Worm (Caenorhabditis elegans): ENCODE results near the gene mob-2.

mob-2 gene

DNA sequence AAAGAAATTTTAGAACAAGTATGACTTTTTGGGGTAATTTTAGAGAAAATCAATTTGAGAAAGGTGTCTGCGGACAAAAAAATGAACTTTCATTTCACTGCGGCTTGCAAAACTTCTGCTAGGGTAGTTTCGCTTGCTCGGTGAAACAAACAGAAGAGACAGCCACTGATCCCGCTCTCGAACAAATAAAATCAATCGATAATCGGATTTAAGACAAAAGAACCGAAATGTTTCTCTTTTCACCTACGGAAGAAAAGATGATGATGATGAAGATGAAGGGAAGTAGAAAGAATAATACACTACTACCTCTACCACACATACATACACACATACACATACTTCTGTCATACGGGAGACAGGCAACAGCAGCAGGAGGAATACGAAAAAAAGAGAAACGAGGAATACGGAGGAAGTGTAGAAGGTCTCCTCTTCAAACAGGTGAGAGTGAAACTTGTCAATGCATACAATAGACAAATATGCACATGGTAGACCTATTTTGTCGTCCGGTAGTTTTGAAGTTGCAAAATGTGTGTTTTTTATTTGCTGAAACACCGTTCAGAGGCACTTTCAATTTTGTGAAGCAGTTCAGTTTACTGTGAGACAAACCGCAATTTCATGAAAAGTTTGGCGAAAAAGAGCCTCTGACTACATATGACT lies 12.6 kb downstream of the mob-2 start:
- TF ChIP-seq nhr-12 (tag; optimal IDR thresholded peaks at IDR 0.05) (no peak), mep-1 (tag; optimal IDR thresholded peaks at IDR 0.05) (no peak), ceh-43 (GFP tag; optimal IDR thresholded peaks at IDR 0.05) (no peak), lsy-2 (tag; optimal IDR thresholded peaks at IDR 0.05) (no peak), zip-8 (tag; optimal IDR thresholded peaks at IDR 0.05) (no peak), ceh-39 (tag; optimal IDR thresholded peaks at IDR 0.05) (no peak), tbx-8 (GFP tag; optimal IDR thresholded peaks at IDR 0.05) (no peak), ham-2 (GFP tag; optimal IDR thresholded peaks at IDR 0.05) (no peak), unc-62 (GFP tag; optimal IDR thresholded peaks at IDR 0.05) (no peak), blmp-1 (tag; optimal IDR thresholded peaks at IDR 0.05) (no peak), ces-1 (GFP tag; optimal IDR thresholded peaks at IDR 0.05) (no peak), M03D4.4 (tag; optimal IDR thresholded peaks at IDR 0.05) (no peak), lin-32 (GFP tag; optimal IDR thresholded peaks at IDR 0.05) (no peak), mab-5 (tag; optimal IDR thresholded peaks at IDR 0.05) (no peak), lin-13 (tag; optimal IDR thresholded peaks at IDR 0.05) (no peak), nhr-28 (tag; optimal IDR thresholded peaks at IDR 0.05) (no peak), pha-4 (tag; optimal IDR thresholded peaks at IDR 0.05) (no peak)

DNA sequence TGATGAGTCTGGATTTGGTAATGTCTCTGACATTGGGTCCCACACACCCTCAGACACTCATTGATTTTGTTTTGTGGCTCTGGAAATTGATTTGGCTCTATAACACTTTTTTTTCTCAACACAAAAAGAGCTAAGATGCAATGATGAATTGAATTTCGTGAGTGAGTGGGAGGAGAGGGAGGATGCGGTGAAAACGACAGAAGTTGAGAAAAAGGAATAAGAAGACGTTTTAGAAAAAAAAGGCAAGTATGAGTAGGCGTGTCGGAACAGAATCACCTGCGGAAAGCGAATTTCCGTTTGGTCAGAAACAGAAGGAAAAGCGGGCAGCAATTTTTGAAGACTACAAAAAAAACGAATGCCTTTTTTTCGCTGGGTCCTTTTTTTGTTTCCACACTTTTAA lies 14.1 kb downstream of the mob-2 start:
- TF ChIP-seq cnd-1 (tag; optimal IDR thresholded peaks at IDR 0.05) (no peak), flh-1 (GFP tag; optimal IDR thresholded peaks at IDR 0.05) (no peak), zip-8 (tag; optimal IDR thresholded peaks at IDR 0.05) (no peak), ceh-39 (tag; optimal IDR thresholded peaks at IDR 0.05) (no peak), elt-3 (tag; optimal IDR thresholded peaks at IDR 0.05) (no peak), pha-4 (tag; optimal IDR thresholded peaks at IDR 0.05) (no peak), tbx-8 (GFP tag; optimal IDR thresholded peaks at IDR 0.05) (no peak), ces-1 (GFP tag; optimal IDR thresholded peaks at IDR 0.05) (peak; percentile 11), mep-1 (tag; optimal IDR thresholded peaks at IDR 0.05) (no peak)

DNA sequence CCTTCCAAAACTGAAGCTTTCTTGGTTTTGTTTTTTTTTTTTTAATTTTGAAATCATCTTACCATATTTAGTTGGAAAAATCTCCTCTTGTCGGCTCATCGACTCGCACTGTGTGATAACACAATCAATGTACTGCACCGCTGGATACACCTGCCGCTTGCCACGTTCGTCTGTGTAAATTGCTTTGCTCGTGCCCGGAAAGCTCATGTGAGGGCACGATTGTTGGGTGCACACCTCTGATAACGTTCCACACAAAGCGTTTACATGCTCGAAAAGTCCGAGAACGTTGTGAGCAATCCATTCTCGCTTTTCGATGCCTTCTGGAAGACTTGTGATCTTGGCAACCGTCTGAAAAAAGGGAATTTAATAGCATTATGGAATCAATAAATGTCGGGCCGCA lies 15.4 kb downstream of the mob-2 start:
- no peak for TF ChIP-seq pha-4 (tag; optimal IDR thresholded peaks at IDR 0.05)
- TF ChIP-seq ces-1 (GFP tag; optimal IDR thresholded peaks at IDR 0.05): peak; percentile 28

DNA sequence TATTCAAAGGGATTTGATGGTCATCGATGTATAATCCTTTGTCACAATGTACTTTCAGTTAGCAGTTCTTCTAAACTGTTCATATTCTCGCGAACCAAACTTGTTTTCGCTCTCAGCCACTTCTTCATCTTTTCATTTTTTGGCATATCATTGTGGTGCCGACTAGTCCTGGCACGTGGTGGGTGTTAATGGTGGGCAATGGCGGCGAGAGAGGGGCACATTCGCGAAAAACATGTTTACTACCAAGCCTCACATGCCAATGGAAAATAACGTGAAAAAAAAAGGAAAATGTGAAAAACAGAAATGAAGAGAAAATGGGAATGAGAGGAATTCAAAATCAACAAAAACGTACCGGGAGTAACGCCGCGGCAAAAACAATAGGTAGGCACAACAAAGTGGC lies 22.8 kb downstream of the mob-2 start:
- no peak for TF ChIP-seq nhr-2 (tag; optimal IDR thresholded peaks at IDR 0.05)
- TF ChIP-seq tbx-8 (GFP tag; optimal IDR thresholded peaks at IDR 0.05): no peak
- no peak for TF ChIP-seq pha-4 (tag; optimal IDR thresholded peaks at IDR 0.05)
- no peak for TF ChIP-seq lin-13 (tag; optimal IDR thresholded peaks at IDR 0.05)
- TF ChIP-seq snpc-4 (tag; optimal IDR thresholded peaks at IDR 0.05): no peak
- TF ChIP-seq ceh-43 (GFP tag; optimal IDR thresholded peaks at IDR 0.05): no peak
- no peak for TF ChIP-seq nhr-28 (tag; optimal IDR thresholded peaks at IDR 0.05)
- no peak for TF ChIP-seq ham-2 (GFP tag; optimal IDR thresholded peaks at IDR 0.05)
- no peak for TF ChIP-seq flh-1 (GFP tag; optimal IDR thresholded peaks at IDR 0.05)
- no peak for TF ChIP-seq unc-120 (tag; optimal IDR thresholded peaks at IDR 0.05; ENCODE audit: poor library complexity, severe bottlenecking)
- no peak for TF ChIP-seq mab-5 (tag; optimal IDR thresholded peaks at IDR 0.05)
- no peak for TF ChIP-seq hlh-1 (tag; optimal IDR thresholded peaks at IDR 0.05)
- no peak for TF ChIP-seq elt-1 (tag; optimal IDR thresholded peaks at IDR 0.05; ENCODE audit: borderline replicate concordance, insufficient read depth)

DNA sequence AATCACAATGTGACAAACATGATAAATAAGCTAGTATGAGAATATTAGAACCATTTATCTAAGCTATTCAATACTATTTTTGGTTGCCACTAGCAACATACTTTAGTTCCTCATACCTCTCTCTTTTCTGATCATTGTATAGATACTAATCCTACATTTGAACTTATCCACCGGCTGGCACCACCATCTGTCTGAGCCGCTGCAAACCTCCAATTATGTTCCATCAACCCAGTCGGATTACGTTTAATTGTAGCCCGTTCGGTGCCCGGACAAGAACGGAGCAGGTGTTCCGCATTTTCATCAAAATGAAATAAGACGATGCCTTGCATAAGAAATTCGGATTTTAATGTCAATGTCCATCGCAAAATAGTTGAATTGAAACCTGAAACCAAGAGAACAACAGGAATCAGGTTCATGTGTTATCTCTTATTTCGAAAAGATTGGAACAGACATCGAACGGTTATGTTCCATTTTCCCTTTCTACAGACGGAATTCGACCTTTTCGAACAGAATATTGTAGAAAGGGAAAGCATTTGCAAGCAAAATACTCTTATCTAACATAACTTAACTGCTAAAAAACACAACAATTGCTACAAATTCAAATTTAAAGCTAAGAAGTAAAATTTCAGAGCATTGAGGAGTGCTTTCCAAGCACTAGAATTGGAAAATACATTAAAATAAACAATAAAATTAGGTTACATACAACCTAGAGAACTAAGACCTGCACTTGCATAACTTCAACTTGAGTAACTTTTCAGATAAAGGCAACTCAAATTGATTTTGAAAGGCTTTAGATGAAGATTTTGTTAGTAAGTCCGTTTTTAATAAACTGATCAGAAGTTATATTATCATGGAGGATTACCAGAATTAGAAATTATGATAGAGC lies 23.6 kb downstream of the mob-2 start:
- TF ChIP-seq ztf-11 (tag; optimal IDR thresholded peaks at IDR 0.05) (peak; percentile 71), hlh-1 (tag; optimal IDR thresholded peaks at IDR 0.05) (no peak), pha-4 (tag; optimal IDR thresholded peaks at IDR 0.05) (no peak), nhr-237 (tag; optimal IDR thresholded peaks at IDR 0.05) (no peak), unc-39 (tag; optimal IDR thresholded peaks at IDR 0.05) (no peak), sptf-1 (tag; optimal IDR thresholded peaks at IDR 0.05) (peak; percentile 72), zip-8 (tag; optimal IDR thresholded peaks at IDR 0.05) (no peak), cnd-1 (tag; optimal IDR thresholded peaks at IDR 0.05) (peak; percentile 97), ces-1 (GFP tag; optimal IDR thresholded peaks at IDR 0.05) (peak; percentile 64), mls-2 (tag; optimal IDR thresholded peaks at IDR 0.05) (peak; percentile 31), lin-32 (GFP tag; optimal IDR thresholded peaks at IDR 0.05) (peak; percentile 95), bed-3 (GFP tag; optimal IDR thresholded peaks at IDR 0.05) (no peak), nhr-2 (tag; optimal IDR thresholded peaks at IDR 0.05) (peak; percentile 97), elt-3 (tag; optimal IDR thresholded peaks at IDR 0.05) (no peak), flh-1 (GFP tag; optimal IDR thresholded peaks at IDR 0.05) (no peak), ceh-43 (GFP tag; optimal IDR thresholded peaks at IDR 0.05) (peak; percentile 47), blmp-1 (tag; optimal IDR thresholded peaks at IDR 0.05) (peak; percentile 79), ceh-39 (tag; optimal IDR thresholded peaks at IDR 0.05) (no peak)

Measured in whole organism, mixed stage, embryonic.